Fruit fly (Drosophila melanogaster): ENCODE measurements around the gene gish.

DNA sequence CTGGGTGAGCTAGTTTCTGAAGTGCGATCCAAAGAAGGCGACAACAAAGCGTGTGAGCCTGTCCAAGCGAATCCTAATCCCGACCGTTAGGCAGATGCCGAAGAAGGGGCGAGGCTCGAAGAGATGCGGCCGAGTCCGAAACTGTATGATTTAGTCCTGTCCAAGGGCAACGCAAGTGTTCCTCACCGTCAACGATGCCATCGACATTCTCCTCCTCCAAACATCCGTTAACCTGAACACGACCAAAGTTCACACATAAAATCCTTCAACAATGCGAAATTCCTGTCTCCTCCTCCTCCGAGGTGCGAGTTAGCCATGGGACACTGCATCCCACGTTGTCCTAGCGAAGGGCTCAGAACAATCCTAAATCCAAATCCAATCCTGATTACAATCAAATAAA, 67.2 kb downstream of the gish start, which contains the start of gene Sulf1:
- TF ChIP-seq CG33017 (tag; optimal IDR thresholded peaks at IDR 0.05) (no peak), Mnt (GFP tag; optimal IDR thresholded peaks at IDR 0.05) (no peak), CG7045 (GFP tag; optimal IDR thresholded peaks at IDR 0.05) (no peak), Hr96 (GFP tag; optimal IDR thresholded peaks at IDR 0.05) (no peak), CG1620 (GFP tag; optimal IDR thresholded peaks at IDR 0.05) (no peak), toe (GFP tag; optimal IDR thresholded peaks at IDR 0.05) (no peak), CG12768 (GFP tag; optimal IDR thresholded peaks at IDR 0.05) (no peak), Crg-1 (GFP tag; optimal IDR thresholded peaks at IDR 0.05) (no peak), CG14711 (tag; optimal IDR thresholded peaks at IDR 0.05) (no peak)
